ENCODE assay signal across 2 fruit fly cellular contexts in the genomic region with DNA sequence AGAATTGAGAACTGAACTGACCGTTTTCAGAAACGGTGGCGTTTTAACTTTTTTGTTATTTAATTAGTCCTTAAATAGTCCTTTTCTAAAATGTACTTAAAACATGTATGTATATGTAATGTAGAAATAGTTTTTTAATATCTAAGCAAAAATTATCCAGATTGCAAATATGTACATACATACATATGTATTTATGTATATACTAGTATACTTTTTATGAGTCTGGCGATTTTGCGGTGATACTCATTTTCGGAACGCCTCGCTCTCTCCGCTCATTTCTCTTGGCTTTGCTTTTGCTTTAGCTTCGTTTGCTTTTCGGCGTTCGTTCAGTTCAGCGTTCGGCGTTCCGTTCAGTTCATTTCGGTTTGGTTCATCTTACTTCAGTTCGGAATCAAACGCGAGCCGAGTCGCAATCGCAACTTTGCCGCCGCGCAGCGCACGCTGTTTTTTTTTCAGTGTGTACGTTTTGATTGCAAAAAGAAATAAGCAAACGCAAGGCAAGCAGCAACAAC.
A peak's percentile ranks its signal among the peaks of the same experiment; 100 is the strongest.
TF ChIP-seq lines count a peak whose summit lies in the region.

A gene (plus strand): TSS at position 381 of the 512 bp plus-strand sequence.

TF ChIP-seq in whole organism, embryonic, 481 proteins besides CTCF, POLR2A, EP300 and RAD21 (continued from another document and continues in another):
- TF ChIP-seq maf-S (GFP tag; optimal IDR thresholded peaks at IDR 0.05; lab: Kevin White, UChicago) (no peak), Mrtf (GFP tag; IDR thresholded peaks at IDR 0.05; lab: Robert Waterston, UW) (peak; percentile 46; the same call in 2 of the 3 replicates), CG9932 (GFP tag; IDR thresholded peaks at IDR 0.05; lab: Robert Waterston, UW) (peak; percentile 68), phol (tag; optimal IDR thresholded peaks at IDR 0.05; lab: Kevin White, UChicago) (peak; percentile 90), ab (GFP tag; optimal IDR thresholded peaks at IDR 0.05; lab: Kevin White, UChicago) (peak; percentile 7), Meics (GFP tag; optimal IDR thresholded peaks at IDR 0.05; lab: Kevin White, UChicago) (peak; percentile 87), ken (GFP tag; IDR thresholded peaks at IDR 0.05; lab: Robert Waterston, UW) (peak; percentile 64; the same call in 1 of the 3 replicates), HmgZ (tag; optimal IDR thresholded peaks at IDR 0.05; lab: Kevin White, UChicago) (peak; percentile 65), CG13624 (GFP tag; optimal IDR thresholded peaks at IDR 0.05; lab: Kevin White, UChicago) (peak; percentile 21), CG7372 (GFP tag; IDR thresholded peaks at IDR 0.05; lab: Robert Waterston, UW) (peak; percentile 68), br (optimal IDR thresholded peaks at IDR 0.05; lab: Kevin White, UChicago) (no peak), corto (GFP tag; optimal IDR thresholded peaks at IDR 0.05; lab: Kevin White, UChicago) (no peak), Hand (GFP tag; optimal IDR thresholded peaks at IDR 0.05; lab: Kevin White, UChicago) (peak; percentile 25), nau (GFP tag; optimal IDR thresholded peaks at IDR 0.05; lab: Kevin White, UChicago) (peak; percentile 70), PHDP (tag; optimal IDR thresholded peaks at IDR 0.05; lab: Kevin White, UChicago) (peak; percentile 78), CG12155 (GFP tag; optimal IDR thresholded peaks at IDR 0.05; lab: Kevin White, UChicago) (peak; percentile 59), Aef1 (GFP tag; IDR thresholded peaks at IDR 0.05; lab: Robert Waterston, UW) (peak; percentile 67), CG18619 (GFP tag; optimal IDR thresholded peaks at IDR 0.05; lab: Kevin White, UChicago) (peak; percentile 83), Taf1 (GFP tag; IDR thresholded peaks at IDR 0.05; lab: Robert Waterston, UW) (peak; percentile 39; the same call in 1 of the 2 replicates), CG10366 (GFP tag; IDR thresholded peaks at IDR 0.05; lab: Robert Waterston, UW) (peak; percentile 35), nerfin-1 (tag; optimal IDR thresholded peaks at IDR 0.05; lab: Kevin White, UChicago) (peak; percentile 73), ttk (GFP tag; IDR thresholded peaks at IDR 0.05; lab: Robert Waterston, UW) (peak; percentile 70), Myb (GFP tag; optimal IDR thresholded peaks at IDR 0.05; lab: Kevin White, UChicago) (no peak), lilli (GFP tag; optimal IDR thresholded peaks at IDR 0.05; lab: Kevin White, UChicago) (peak; percentile 67), Chrac-16 (GFP tag; optimal IDR thresholded peaks at IDR 0.05; lab: Kevin White, UChicago) (peak; percentile 62), klu (GFP tag; IDR thresholded peaks at IDR 0.05; lab: Robert Waterston, UW) (peak; percentile 62; the same call in 1 of the 2 replicates), CG4328 (GFP tag; optimal IDR thresholded peaks at IDR 0.05; lab: Kevin White, UChicago) (peak; percentile 64), CG10462 (GFP tag; optimal IDR thresholded peaks at IDR 0.05; lab: Kevin White, UChicago) (peak; percentile 21), pnt (GFP tag; optimal IDR thresholded peaks at IDR 0.05; lab: Kevin White, UChicago) (peak; percentile 6), Xbp1 (GFP tag; optimal IDR thresholded peaks at IDR 0.05; lab: Kevin White, UChicago) (peak; percentile 81), hkb (optimal IDR thresholded peaks at IDR 0.05; lab: Kevin White, UChicago) (no peak), hkb (GFP tag; IDR thresholded peaks at IDR 0.05; lab: Robert Waterston, UW) (peak; percentile 82), Rfx (GFP tag; IDR thresholded peaks at IDR 0.05; lab: Robert Waterston, UW) (peak; percentile 83), onecut (GFP tag; IDR thresholded peaks at IDR 0.05; lab: Robert Waterston, UW) (peak; percentile 55), D19B (GFP tag; optimal IDR thresholded peaks at IDR 0.05; lab: Kevin White, UChicago) (peak; percentile 57), CG4854 (GFP tag; optimal IDR thresholded peaks at IDR 0.05; lab: Kevin White, UChicago) (peak; percentile 40), CG12659 (GFP tag; optimal IDR thresholded peaks at IDR 0.05; lab: Kevin White, UChicago) (peak; percentile 87), lola (GFP tag; optimal IDR thresholded peaks at IDR 0.05; lab: Kevin White, UChicago) (peak in 1 of 3 experiments; percentile 72), chinmo (GFP tag; IDR thresholded peaks at IDR 0.05; lab: Robert Waterston, UW; ENCODE audit: partially characterized antibody) (peak; percentile 79; the same call in 3 of the 4 replicates), CG8290 (GFP tag; optimal IDR thresholded peaks at IDR 0.05; lab: Kevin White, UChicago) (peak; percentile 28), CG8290 (tag; optimal IDR thresholded peaks at IDR 0.05; lab: Kevin White, UChicago) (peak; percentile 2 to 82), Atf6 (GFP tag; IDR thresholded peaks at IDR 0.05; lab: Robert Waterston, UW) (peak; percentile 70; the same call in 1 of the 2 replicates), cwo (GFP tag; optimal IDR thresholded peaks at IDR 0.05; lab: Kevin White, UChicago) (peak; percentile 64), bab2 (GFP tag; optimal IDR thresholded peaks at IDR 0.05; lab: Kevin White, UChicago) (peak; percentile 37), CG7987 (GFP tag; optimal IDR thresholded peaks at IDR 0.05; lab: Kevin White, UChicago) (no peak), prd (optimal IDR thresholded peaks at IDR 0.05; lab: Kevin White, UChicago) (no peak), prd (GFP tag; IDR thresholded peaks at IDR 0.05; lab: Robert Waterston, UW) (peak; percentile 72), CG16863 (GFP tag; optimal IDR thresholded peaks at IDR 0.05; lab: Kevin White, UChicago) (peak; percentile 7), CG13775 (GFP tag; optimal IDR thresholded peaks at IDR 0.05; lab: Kevin White, UChicago) (peak; percentile 81), Ravus (GFP tag; IDR thresholded peaks at IDR 0.05; lab: Robert Waterston, UW) (peak; percentile 13; the same call in 1 of the 2 replicates), CG11696 (GFP tag; IDR thresholded peaks at IDR 0.05; lab: Robert Waterston, UW) (0 out of 2 replicates have a peak, but pooled peaks have one; percentile 9), CG7786 (GFP tag; optimal IDR thresholded peaks at IDR 0.05; lab: Kevin White, UChicago) (no peak), CG3163 (GFP tag; optimal IDR thresholded peaks at IDR 0.05; lab: Kevin White, UChicago) (no peak), CG4730 (GFP tag; IDR thresholded peaks at IDR 0.05; lab: Robert Waterston, UW) (0 out of 2 replicates have a peak, but pooled peaks have one; percentile 8), CG14667 (GFP tag; IDR thresholded peaks at IDR 0.05; lab: Robert Waterston, UW) (no peak), al (GFP tag; IDR thresholded peaks at IDR 0.05; lab: Robert Waterston, UW) (peak; percentile 64), abd-A (tag; optimal IDR thresholded peaks at IDR 0.05; lab: Kevin White, UChicago) (peak; percentile 78), CG4820 (GFP tag; optimal IDR thresholded peaks at IDR 0.05; lab: Kevin White, UChicago) (peak; percentile 77), HLH54F (GFP tag; optimal IDR thresholded peaks at IDR 0.05; lab: Kevin White, UChicago) (peak; percentile 22), trem (tag; optimal IDR thresholded peaks at IDR 0.05; lab: Kevin White, UChicago) (peak; percentile 36), crp (GFP tag; optimal IDR thresholded peaks at IDR 0.05; lab: Kevin White, UChicago) (peak in 1 of 2 experiments; percentile 37)

TF ChIP-seq in whole organism, prepupa, 60 proteins besides CTCF, POLR2A, EP300 and RAD21 (continued from another document):
- TF ChIP-seq acj6 (GFP tag; optimal IDR thresholded peaks at IDR 0.05; lab: Kevin White, UChicago) = peak; percentile 80
- peak; percentile 76 for TF ChIP-seq CG11902 (GFP tag; optimal IDR thresholded peaks at IDR 0.05; lab: Kevin White, UChicago)
- peak; percentile 11 for TF ChIP-seq CG7368 (GFP tag; optimal IDR thresholded peaks at IDR 0.05; lab: Kevin White, UChicago)
- TF ChIP-seq OdsH (GFP tag; optimal IDR thresholded peaks at IDR 0.05; lab: Kevin White, UChicago) = peak; percentile 84
- TF ChIP-seq CG11294 (GFP tag; IDR thresholded peaks at IDR 0.05; lab: Robert Waterston, UW) = peak; percentile 39; the same call in 1 of the 2 replicates
- TF ChIP-seq ss (GFP tag; optimal IDR thresholded peaks at IDR 0.05; lab: Kevin White, UChicago) = peak; percentile 4 to 71
- peak; percentile 83 for TF ChIP-seq CG8632 (GFP tag; optimal IDR thresholded peaks at IDR 0.05; lab: Kevin White, UChicago)
- peak; percentile 81 for TF ChIP-seq dac (GFP tag; optimal IDR thresholded peaks at IDR 0.05; lab: Kevin White, UChicago)
- peak; percentile 84 for TF ChIP-seq CG6276 (GFP tag; optimal IDR thresholded peaks at IDR 0.05; lab: Kevin White, UChicago)
- peak; percentile 82 for TF ChIP-seq Met (GFP tag; optimal IDR thresholded peaks at IDR 0.05; lab: Kevin White, UChicago)
- TF ChIP-seq CG10669 (GFP tag; optimal IDR thresholded peaks at IDR 0.05; lab: Kevin White, UChicago) = peak; percentile 100
- TF ChIP-seq Eip93F (GFP tag; optimal IDR thresholded peaks at IDR 0.05; lab: Kevin White, UChicago) = peak; percentile 53
